Fruit fly (Drosophila melanogaster): Measurements from ENCODE around the gene G9a.

Gene G9a

dm6 chrX:276065-276464 is 30.3 kb downstream of the G9a start (continued):
- no peak for TF ChIP-seq pzg (GFP tag; optimal IDR thresholded peaks at IDR 0.05)
- 0 out of 2 replicates have a peak, but pooled peaks have one; percentile 41 for TF ChIP-seq sim (GFP tag; IDR thresholded peaks at IDR 0.05)
- TF ChIP-seq Doc2 (GFP tag; IDR thresholded peaks at IDR 0.05): no peak
- 0 out of 2 replicates have a peak, but pooled peaks have one; percentile 38 for TF ChIP-seq sob (GFP tag; IDR thresholded peaks at IDR 0.05)
- TF ChIP-seq kay (GFP tag; optimal IDR thresholded peaks at IDR 0.05): no peak
- no peak for TF ChIP-seq cg (GFP tag; optimal IDR thresholded peaks at IDR 0.05)
- no peak for TF ChIP-seq Fer1 (GFP tag; optimal IDR thresholded peaks at IDR 0.05)
- no peak for TF ChIP-seq Kr (GFP tag; optimal IDR thresholded peaks at IDR 0.05)
- TF ChIP-seq tio (GFP tag; optimal IDR thresholded peaks at IDR 0.05): no peak
- peak; percentile 5 for TF ChIP-seq CG33557 (GFP tag; optimal IDR thresholded peaks at IDR 0.05)
- TF ChIP-seq Hr78 (GFP tag; optimal IDR thresholded peaks at IDR 0.05): no peak
- TF ChIP-seq ATbp (GFP tag; optimal IDR thresholded peaks at IDR 0.05): peak; percentile 22
- no peak for TF ChIP-seq CG12744 (GFP tag; optimal IDR thresholded peaks at IDR 0.05)
- TF ChIP-seq cad (GFP tag; optimal IDR thresholded peaks at IDR 0.05): no peak
- no peak for TF ChIP-seq CG17802 (tag; optimal IDR thresholded peaks at IDR 0.05)
- TF ChIP-seq CG11504 (tag; optimal IDR thresholded peaks at IDR 0.05): no peak
- no peak for TF ChIP-seq Dip3 (GFP tag; optimal IDR thresholded peaks at IDR 0.05)
- no peak for TF ChIP-seq ac (GFP tag; optimal IDR thresholded peaks at IDR 0.05)
- no peak for TF ChIP-seq CG4820 (GFP tag; optimal IDR thresholded peaks at IDR 0.05)
- no peak for TF ChIP-seq Oaz (GFP tag; IDR thresholded peaks at IDR 0.05)
- 0 out of 2 replicates have a peak, but pooled peaks have one; percentile 11 for TF ChIP-seq CG6689 (GFP tag; IDR thresholded peaks at IDR 0.05)
- TF ChIP-seq CG12219 (GFP tag; optimal IDR thresholded peaks at IDR 0.05): no peak
- no peak for TF ChIP-seq CG13296 (GFP tag; optimal IDR thresholded peaks at IDR 0.05)
- TF ChIP-seq CG2202 (tag; optimal IDR thresholded peaks at IDR 0.05): no peak
- TF ChIP-seq ftz-f1 (GFP tag; optimal IDR thresholded peaks at IDR 0.05): no peak
- TF ChIP-seq schlank (tag; optimal IDR thresholded peaks at IDR 0.05): no peak
- no peak for TF ChIP-seq Hsf (GFP tag; optimal IDR thresholded peaks at IDR 0.05)
- no peak for TF ChIP-seq zf30C (GFP tag; optimal IDR thresholded peaks at IDR 0.05)
- TF ChIP-seq lov (optimal IDR thresholded peaks at IDR 0.05): no peak
- no peak for TF ChIP-seq lov (GFP tag; IDR thresholded peaks at IDR 0.05)
- TF ChIP-seq ERR (GFP tag; optimal IDR thresholded peaks at IDR 0.05): no peak
- TF ChIP-seq Pdp1 (GFP tag; optimal IDR thresholded peaks at IDR 0.05): no peak
- no peak for TF ChIP-seq CG10366 (GFP tag; IDR thresholded peaks at IDR 0.05)
- TF ChIP-seq cato (GFP tag; optimal IDR thresholded peaks at IDR 0.05; ENCODE audit: borderline replicate concordance): no peak
- TF ChIP-seq nau (GFP tag; optimal IDR thresholded peaks at IDR 0.05): no peak
- no peak for TF ChIP-seq phol (tag; optimal IDR thresholded peaks at IDR 0.05)
- TF ChIP-seq Atf3 (GFP tag; optimal IDR thresholded peaks at IDR 0.05): no peak
- TF ChIP-seq Med (GFP tag): peak; percentile 83
- TF ChIP-seq CG14441 (GFP tag; IDR thresholded peaks at IDR 0.05): no peak
- no peak for TF ChIP-seq pros (GFP tag; optimal IDR thresholded peaks at IDR 0.05)
- TF ChIP-seq corto (GFP tag; optimal IDR thresholded peaks at IDR 0.05): no peak
- peak; percentile 56 for TF ChIP-seq ttk (GFP tag; IDR thresholded peaks at IDR 0.05)
- TF ChIP-seq CG11247 (GFP tag; IDR thresholded peaks at IDR 0.05): no peak
- TF ChIP-seq CG10274 (GFP tag; optimal IDR thresholded peaks at IDR 0.05): no peak
- TF ChIP-seq CoRest (tag; optimal IDR thresholded peaks at IDR 0.05): no peak
- TF ChIP-seq CG10543 (GFP tag; optimal IDR thresholded peaks at IDR 0.05): peak; percentile 26
- no peak for TF ChIP-seq peb (GFP tag; IDR thresholded peaks at IDR 0.05)
- no peak for TF ChIP-seq toy (GFP tag; IDR thresholded peaks at IDR 0.05)
- no peak for TF ChIP-seq CG7839 (tag; optimal IDR thresholded peaks at IDR 0.05)
- no peak for TF ChIP-seq fd96Cb (tag; optimal IDR thresholded peaks at IDR 0.05)
- TF ChIP-seq Hey (tag; optimal IDR thresholded peaks at IDR 0.05): no peak
- TF ChIP-seq CG14667 (GFP tag; IDR thresholded peaks at IDR 0.05): no peak
